Worm (Caenorhabditis elegans) whole organism, L2 larva: Measurements from ENCODE around the gene rabr-2.

Experiments
- C34F6.9 ChIP-seq: fragments of 150-350 bp; optimal IDR thresholded peaks from 2 replicates; lab custom pipeline; 2014; ENCODE audit warnings: missing biosample characterization, missing genetic modification characterization
- F13H6.1 ChIP-seq: sonication (generic microtip); optimal IDR thresholded peaks from 2 replicates; lab custom pipeline; 2016; ENCODE audit warnings: missing genetic modification characterization, missing compliant biosample characterization
- Y55F3AM.14 ChIP-seq: fragments of 200-800 bp; sonication (Bioruptor generic); optimal IDR thresholded peaks from 2 replicates; lab custom pipeline; 2018; ENCODE audit warnings: mild to moderate bottlenecking, missing genetic modification characterization, missing compliant biosample characterization
- ZK546.5 ChIP-seq: sonication (generic microtip); optimal IDR thresholded peaks from 2 replicates; lab custom pipeline; 2017; ENCODE audit warnings: missing biosample characterization, missing genetic modification characterization
- alr-1 ChIP-seq: fragments of 150-350 bp; optimal IDR thresholded peaks from 2 replicates; lab custom pipeline; 2014; ENCODE audit warnings: missing biosample characterization, missing genetic modification characterization
- aly-2 ChIP-seq: fragments of 150-350 bp; optimal IDR thresholded peaks from 2 replicates; lab custom pipeline; 2014; ENCODE audit warnings: missing biosample characterization, missing genetic modification characterization
- ama-1 ChIP-seq: fragments of 150-350 bp; optimal IDR thresholded peaks from 2 replicates; lab custom pipeline; 2018; ENCODE audit warnings: inconsistent platforms
- ceh-16 ChIP-seq: fragments of 150-350 bp; optimal IDR thresholded peaks from 2 replicates; lab custom pipeline; 2014; ENCODE audit warnings: missing biosample characterization, missing genetic modification characterization
- ceh-82 ChIP-seq: fragments of 150-350 bp; optimal IDR thresholded peaks from 2 replicates; lab custom pipeline; 2014; ENCODE audit warnings: missing biosample characterization, missing genetic modification characterization
- crh-2 ChIP-seq: sonication (generic microtip); optimal IDR thresholded peaks from 2 replicates; lab custom pipeline; 2017; ENCODE audit warnings: missing biosample characterization, missing genetic modification characterization
- egl-27 ChIP-seq: sonication (generic microtip); optimal IDR thresholded peaks from 3 replicates; lab custom pipeline; 2017; ENCODE audit warnings: missing biosample characterization, missing genetic modification reagents, missing genetic modification characterization
- elt-1 ChIP-seq: fragments of 150-350 bp; optimal IDR thresholded peaks from 2 replicates; lab custom pipeline; 2014; ENCODE audit warnings: missing biosample characterization, missing genetic modification characterization
- elt-3 ChIP-seq: sonication (generic microtip); optimal IDR thresholded peaks from 2 replicates; lab custom pipeline; 2017; ENCODE audit warnings: missing biosample characterization, missing genetic modification characterization
- fos-1 ChIP-seq: fragments of 150-350 bp; optimal IDR thresholded peaks from 2 replicates; lab custom pipeline; 2014; ENCODE audit warnings: missing biosample characterization, missing genetic modification characterization
- gmeb-1 ChIP-seq: fragments of 150-350 bp; optimal IDR thresholded peaks from 2 replicates; lab custom pipeline; 2014; ENCODE audit warnings: missing biosample characterization, missing genetic modification characterization
- lin-11 ChIP-seq: fragments of 150-350 bp; sonication (generic microtip); optimal IDR thresholded peaks from 2 replicates; lab custom pipeline; 2014; ENCODE audit warnings: missing biosample characterization, missing genetic modification characterization, inconsistent platforms, mixed read lengths
- lin-13 ChIP-seq: fragments of 150-350 bp; optimal IDR thresholded peaks from 2 replicates; lab custom pipeline; 2014; ENCODE audit warnings: missing biosample characterization, missing genetic modification reagents, missing genetic modification characterization
- lsy-2 ChIP-seq, 2 experiments: fragments of 150-350 bp in 1 of 2; sonication (generic microtip) in 1 of 2; optimal IDR thresholded peaks; 2 replicates each; lab custom pipeline; 2014 to 2017; ENCODE audit warnings: missing biosample characterization in 2 of 2, missing genetic modification characterization in 2 of 2
- mab-5 ChIP-seq: fragments of 150-350 bp; optimal IDR thresholded peaks from 2 replicates; lab custom pipeline; 2014; ENCODE audit warnings: missing biosample characterization, missing genetic modification characterization
- mdl-1 ChIP-seq, 2 experiments: fragments of 150-350 bp in 1 of 2; sonication (generic microtip) in 1 of 2; optimal IDR thresholded peaks; 2 replicates each; lab custom pipeline; 2017; ENCODE audit warnings: missing biosample characterization in 2 of 2, missing genetic modification characterization in 2 of 2
- nhr-10 ChIP-seq: sonication (generic microtip); optimal IDR thresholded peaks from 2 replicates; lab custom pipeline; 2017; ENCODE audit warnings: missing biosample characterization, missing genetic modification characterization
- nhr-11 ChIP-seq: fragments of 150-350 bp; optimal IDR thresholded peaks from 2 replicates; lab custom pipeline; 2014; ENCODE audit warnings: missing biosample characterization, missing genetic modification characterization
- nhr-129 ChIP-seq: fragments of 150-350 bp; optimal IDR thresholded peaks from 2 replicates; lab custom pipeline; 2014; ENCODE audit warnings: missing biosample characterization, missing genetic modification characterization
- nhr-21 ChIP-seq: fragments of 150-350 bp; optimal IDR thresholded peaks from 2 replicates; lab custom pipeline; 2014; ENCODE audit warnings: missing biosample characterization, missing genetic modification characterization
- nhr-23 ChIP-seq: fragments of 150-350 bp; optimal IDR thresholded peaks from 2 replicates; lab custom pipeline; 2014; ENCODE audit warnings: missing biosample characterization, missing genetic modification reagents, missing genetic modification characterization
- nhr-25 ChIP-seq: fragments of 150-350 bp; sonication (generic microtip); optimal IDR thresholded peaks from 3 replicates; lab custom pipeline; 2014; ENCODE audit warnings: missing biosample characterization, missing genetic modification characterization
- nhr-6 ChIP-seq: fragments of 150-350 bp; optimal IDR thresholded peaks from 2 replicates; lab custom pipeline; 2014; ENCODE audit warnings: missing biosample characterization, missing genetic modification characterization
- nhr-77 ChIP-seq: fragments of 150-350 bp; optimal IDR thresholded peaks from 2 replicates; lab custom pipeline; 2014; ENCODE audit warnings: missing biosample characterization, missing genetic modification characterization
- sem-4 ChIP-seq: fragments of 150-350 bp; optimal IDR thresholded peaks from 2 replicates; lab custom pipeline; 2014; ENCODE audit warnings: missing biosample characterization, missing genetic modification reagents, missing genetic modification characterization
- skn-1 ChIP-seq: sonication (generic microtip); optimal IDR thresholded peaks from 2 replicates; lab custom pipeline; 2017; ENCODE audit warnings: missing biosample characterization, missing genetic modification characterization
- sma-3 ChIP-seq: sonication (generic microtip); optimal IDR thresholded peaks from 2 replicates; lab custom pipeline; 2016; ENCODE audit warnings: missing genetic modification reagents, missing genetic modification characterization, missing compliant biosample characterization
- sma-9 ChIP-seq, 2 experiments: fragments of 150-350 bp in 1 of 2; sonication (generic microtip) in 1 of 2; optimal IDR thresholded peaks; 2 replicates each; lab custom pipeline; 2014 to 2016; ENCODE audit warnings: missing genetic modification characterization in 2 of 2, mild to moderate bottlenecking in 1 of 2, missing biosample characterization in 1 of 2, missing compliant biosample characterization in 1 of 2, missing genetic modification reagents in 1 of 2, moderate library complexity in 1 of 2
- snpc-4 ChIP-seq: fragments of 150-350 bp; optimal IDR thresholded peaks from 2 replicates; lab custom pipeline; 2014; ENCODE audit warnings: missing biosample characterization, missing genetic modification characterization
- unc-39 ChIP-seq: fragments of 150-350 bp; optimal IDR thresholded peaks from 2 replicates; lab custom pipeline; 2014; ENCODE audit warnings: missing biosample characterization, missing genetic modification characterization
- unc-55 ChIP-seq: fragments of 150-350 bp; sonication (generic microtip); optimal IDR thresholded peaks from 3 replicates; lab custom pipeline; 2014; ENCODE audit warnings: missing biosample characterization, missing genetic modification reagents, missing genetic modification characterization
- unc-62 ChIP-seq: fragments of 150-350 bp; optimal IDR thresholded peaks from 2 replicates; lab custom pipeline; 2014; ENCODE audit warnings: missing biosample characterization, missing genetic modification reagents, missing genetic modification characterization
- zag-1 ChIP-seq: fragments of 150-350 bp; optimal IDR thresholded peaks from 2 replicates; lab custom pipeline; 2014; ENCODE audit warnings: missing biosample characterization, missing genetic modification characterization
- ztf-1 ChIP-seq: fragments of 200-800 bp; sonication (Bioruptor generic); conservative IDR thresholded peaks from 2 replicates; pipeline ENCODE4 v1.3.6; 2022; ENCODE audit warnings: missing genetic modification characterization, missing compliant biosample characterization

Gene rabr-2

ce11 chrIV:17465886-17466285, 17.2 kb downstream of the rabr-2 start, which contains the start of gene F11E6.6:
F11E6.6 (minus strand) TSS chrIV:17465986.
- no peak for TF ChIP-seq ama-1 (lab: Kevin White, UChicago)
- no peak for TF ChIP-seq egl-27 (tag; lab: Kevin White, UChicago)
- TF ChIP-seq fos-1 (tag; lab: Kevin White, UChicago): peak; percentile 48
- no peak for TF ChIP-seq snpc-4 (tag; lab: Kevin White, UChicago)

ce11 chrIV:17463108-17463608, 20.0 kb downstream of the rabr-2 start, which contains the start of gene F11E6.10:
F11E6.10 (minus strand) TSS chrIV:17463158.
- no peak for TF ChIP-seq lin-13 (GFP tag; lab: Kevin White, UChicago)
- TF ChIP-seq nhr-77 (tag; lab: Kevin White, UChicago): no peak
- no peak for TF ChIP-seq crh-2 (tag; lab: Kevin White, UChicago)
- no peak for TF ChIP-seq elt-3 (tag; lab: Kevin White, UChicago)
- no peak for TF ChIP-seq unc-55 (GFP tag; lab: Kevin White, UChicago)
- TF ChIP-seq ceh-16 (tag; lab: Kevin White, UChicago): no peak
- no peak for TF ChIP-seq sem-4 (tag; lab: Kevin White, UChicago)
- TF ChIP-seq mdl-1 (tag; optimal IDR thresholded peaks at IDR 0.05; lab: Kevin White, UChicago): no peak
- no peak for TF ChIP-seq nhr-21 (tag; lab: Kevin White, UChicago)
- no peak for TF ChIP-seq nhr-10 (tag; lab: Kevin White, UChicago)
- no peak for TF ChIP-seq lin-11 (tag; lab: Kevin White, UChicago)
- no peak for TF ChIP-seq nhr-23 (tag; lab: Kevin White, UChicago)
- no peak for TF ChIP-seq gmeb-1
- no peak for TF ChIP-seq egl-27 (tag; lab: Kevin White, UChicago)

DNA sequence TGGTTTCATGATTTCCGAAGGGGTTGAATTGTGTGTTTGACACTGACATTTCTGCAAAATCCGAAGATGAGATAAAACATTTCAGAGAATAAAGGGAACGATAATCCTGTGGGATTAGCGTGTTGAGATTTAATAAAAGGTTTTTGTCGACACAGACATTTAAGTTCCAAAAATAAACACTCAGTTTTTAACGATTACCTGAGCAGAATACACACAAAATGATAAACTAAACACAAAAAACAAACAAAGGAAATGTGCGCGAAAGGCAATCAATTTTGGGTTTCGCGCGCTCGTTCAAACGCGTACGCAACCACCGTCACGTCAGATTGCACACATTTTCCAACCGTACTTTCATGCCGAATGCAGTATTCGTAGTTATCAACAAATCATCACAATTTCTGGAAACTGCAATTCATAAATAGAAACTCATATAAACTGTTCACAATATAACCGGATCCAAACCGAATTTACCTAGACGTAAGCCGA, 21.9 kb downstream of the rabr-2 start, which contains the start of gene rif-1.1:
Gene rif-1.1, minus strand, starts transcription at position 51 of the 486 bp plus-strand sequence.
- TF ChIP-seq unc-55 (GFP tag; lab: Kevin White, UChicago) (peak; percentile 72), ztf-1 (GFP tag; lab: Robert Waterston, UW) (no peak), mdl-1 (tag; optimal IDR thresholded peaks at IDR 0.05; lab: Kevin White, UChicago) (no peak), C34F6.9 (peak; percentile 19), sma-9 (GFP tag; optimal IDR thresholded peaks at IDR 0.05; lab: Kevin White, UChicago) (no peak), sma-9 (tag; optimal IDR thresholded peaks at IDR 0.05; lab: Kevin White, UChicago) (no peak), gmeb-1 (peak; percentile 86), unc-62 (GFP tag; lab: Kevin White, UChicago) (no peak), snpc-4 (tag; lab: Kevin White, UChicago) (no peak), nhr-11 (tag; lab: Kevin White, UChicago) (no peak), F13H6.1 (tag; lab: Kevin White, UChicago) (no peak), ZK546.5 (tag; lab: Kevin White, UChicago) (no peak), nhr-25 (tag; lab: Kevin White, UChicago) (no peak), sma-3 (GFP tag; lab: Kevin White, UChicago) (peak; percentile 2), ceh-82 (no peak), zag-1 (no peak), Y55F3AM.14 (no peak), unc-39 (tag; lab: Kevin White, UChicago) (no peak), nhr-129 (peak; percentile 49), fos-1 (tag; lab: Kevin White, UChicago) (no peak), alr-1 (tag; lab: Kevin White, UChicago) (no peak), elt-3 (tag; lab: Kevin White, UChicago) (no peak), lsy-2 (tag; optimal IDR thresholded peaks at IDR 0.05; lab: Kevin White, UChicago) (peak in 1 of 2 experiments; percentile 86), lin-13 (GFP tag; lab: Kevin White, UChicago) (peak; percentile 23), egl-27 (tag; lab: Kevin White, UChicago) (no peak), sem-4 (tag; lab: Kevin White, UChicago) (no peak), skn-1 (tag; lab: Kevin White, UChicago) (no peak), nhr-77 (tag; lab: Kevin White, UChicago) (no peak), elt-1 (tag; lab: Kevin White, UChicago) (no peak), mab-5 (no peak), aly-2 (tag; lab: Kevin White, UChicago) (no peak), nhr-6 (tag; lab: Kevin White, UChicago) (no peak)
